Fruit fly (Drosophila melanogaster) whole organism, embryonic: ENCODE data around the gene nonA.

ENCODE experiments used
- BtbVII ChIP-seq: fragments of 200-800 bp; sonication (Bioruptor generic); optimal IDR thresholded peaks from 3 replicates; lab custom pipeline; 2017; ENCODE audit warnings: missing biosample characterization, mild to moderate bottlenecking, missing genetic modification characterization
- CG10267 ChIP-seq: fragments of 200-800 bp; sonication (Bioruptor generic); optimal IDR thresholded peaks from 2 replicates; lab custom pipeline; 2018; ENCODE audit warnings: missing biosample characterization, mild to moderate bottlenecking, missing genetic modification characterization, moderate library complexity
- CG10366 ChIP-seq: fragments of 200-800 bp; sonication (Bioruptor generic); IDR thresholded peaks from 2 replicates; pipeline ENCODE4 v1.3.6; 2022; ENCODE audit warnings: missing biosample characterization, missing genetic modification characterization
- CG11456 ChIP-seq: fragments of 200-800 bp; sonication (Bioruptor generic); IDR thresholded peaks from 3 replicates; pipeline ENCODE4 v1.3.6; 2022; ENCODE audit warnings: missing biosample characterization, missing genetic modification characterization
- CG11695 ChIP-seq: fragments of 200-800 bp; sonication (Bioruptor generic); IDR thresholded peaks from 3 replicates; pipeline ENCODE4 v1.3.6; 2022; ENCODE audit warnings: missing biosample characterization, missing genetic modification characterization
- CG12744 ChIP-seq: fragments of 200-800 bp; sonication (Bioruptor generic); optimal IDR thresholded peaks from 2 replicates; lab custom pipeline; 2016; ENCODE audit warnings: missing biosample characterization, missing genetic modification characterization
- CG13123 ChIP-seq: fragments of 200-800 bp; sonication (Bioruptor generic); optimal IDR thresholded peaks from 2 replicates; lab custom pipeline; 2016; ENCODE audit warnings: missing biosample characterization, missing genetic modification characterization
- CG13287 ChIP-seq: fragments of 200-800 bp; sonication (Bioruptor generic); IDR thresholded peaks from 2 replicates; pipeline ENCODE4 v1.3.6; 2022; ENCODE audit warnings: missing biosample characterization, missing genetic modification characterization; ENCODE audit not compliant: partially characterized antibody
- CG14965 ChIP-seq: fragments of 200-800 bp; sonication (Bioruptor generic); optimal IDR thresholded peaks from 2 replicates; lab custom pipeline; 2016; ENCODE audit warnings: missing biosample characterization, missing genetic modification characterization, borderline replicate concordance
- CG15011 ChIP-seq: fragments of 200-800 bp; sonication (Bioruptor generic); optimal IDR thresholded peaks from 3 replicates; lab custom pipeline; 2018; ENCODE audit warnings: missing biosample characterization, mild to moderate bottlenecking, missing genetic modification characterization
- CG15269 ChIP-seq: fragments of 200-800 bp; sonication (Bioruptor generic); optimal IDR thresholded peaks from 2 replicates; lab custom pipeline; 2018; ENCODE audit warnings: missing biosample characterization, mild to moderate bottlenecking, missing genetic modification characterization, moderate library complexity
- CG17829 ChIP-seq: fragments of 200-800 bp; optimal IDR thresholded peaks from 2 replicates; lab custom pipeline; 2019; ENCODE audit warnings: missing biosample characterization, mild to moderate bottlenecking, missing genetic modification characterization, moderate library complexity
- CG18011 ChIP-seq: fragments of 200-800 bp; sonication (Bioruptor generic); optimal IDR thresholded peaks from 2 replicates; lab custom pipeline; 2017; ENCODE audit warnings: missing biosample characterization, missing genetic modification characterization, mild to moderate bottlenecking, moderate library complexity, missing genotype
- CG2199 ChIP-seq: fragments of 200-800 bp; sonication (Bioruptor generic); IDR thresholded peaks from 3 replicates; pipeline ENCODE4 v1.3.6; 2022; ENCODE audit warnings: missing biosample characterization, missing genetic modification characterization
- CG3163 ChIP-seq: fragments of 200-800 bp; sonication (Bioruptor generic); optimal IDR thresholded peaks from 3 replicates; lab custom pipeline; 2016; ENCODE audit warnings: missing biosample characterization, missing genetic modification characterization
- CG4707 ChIP-seq: fragments of 200-800 bp; sonication (Bioruptor generic); optimal IDR thresholded peaks from 2 replicates; lab custom pipeline; 2018; ENCODE audit warnings: missing biosample characterization, mild to moderate bottlenecking, missing genetic modification characterization, moderate library complexity
- CG7928 ChIP-seq: fragments of 200-800 bp; sonication (Bioruptor generic); optimal IDR thresholded peaks from 2 replicates; lab custom pipeline; 2017; ENCODE audit warnings: missing biosample characterization, mild to moderate bottlenecking, missing genetic modification characterization
- CG7963 ChIP-seq: fragments of 200-800 bp; sonication (Bioruptor generic); IDR thresholded peaks from 3 replicates; pipeline ENCODE4 v1.3.6; 2022; ENCODE audit warnings: missing biosample characterization, missing genetic modification characterization; ENCODE audit not compliant: partially characterized antibody
- CG8765 ChIP-seq: fragments of 200-800 bp; sonication (Bioruptor generic); IDR thresholded peaks from 2 replicates; pipeline ENCODE4 v1.3.6; 2022; ENCODE audit warnings: missing biosample characterization, missing genetic modification characterization
- CG9876 ChIP-seq: fragments of 200-800 bp; sonication (Bioruptor generic); optimal IDR thresholded peaks from 2 replicates; lab custom pipeline; 2016; ENCODE audit warnings: missing biosample characterization, missing genetic modification characterization
- Hmr ChIP-seq: fragments of 200-800 bp; sonication (Bioruptor generic); optimal IDR thresholded peaks from 3 replicates; lab custom pipeline; 2017; ENCODE audit warnings: mild to moderate bottlenecking, missing biosample characterization, missing genetic modification reagents, missing genetic modification characterization
- Kr ChIP-seq: fragments of 200-800 bp; sonication (Bioruptor generic); optimal IDR thresholded peaks from 2 replicates; lab custom pipeline; 2017; ENCODE audit warnings: missing biosample characterization, mild to moderate bottlenecking, missing genetic modification characterization
- Oaz ChIP-seq: fragments of 200-800 bp; sonication (Bioruptor generic); IDR thresholded peaks from 2 replicates; pipeline ENCODE4 v1.3.6; 2022; ENCODE audit warnings: missing biosample characterization, missing genetic modification characterization
- Opbp ChIP-seq: fragments of 200-800 bp; sonication (Bioruptor generic); IDR thresholded peaks from 3 replicates; pipeline ENCODE4 v1.3.6; 2022; ENCODE audit warnings: missing biosample characterization, missing genetic modification characterization; ENCODE audit not compliant: partially characterized antibody
- Pdp1 ChIP-seq, 2 experiments: fragments of 200-800 bp; sonication (Bioruptor generic); optimal IDR thresholded peaks; 3 replicates each; lab custom pipeline; 2016; ENCODE audit warnings: missing biosample characterization in 2 of 2, missing genetic modification characterization in 2 of 2, mild to moderate bottlenecking in 1 of 2, moderate library complexity in 1 of 2
- Ravus ChIP-seq: fragments of 200-800 bp; sonication (Bioruptor generic); IDR thresholded peaks from 2 replicates; pipeline ENCODE4 v1.3.6; 2022; ENCODE audit warnings: missing biosample characterization, missing genetic modification characterization
- bcd ChIP-seq: fragments of 200-800 bp; sonication (Bioruptor generic); optimal IDR thresholded peaks from 2 replicates; lab custom pipeline; 2017; ENCODE audit warnings: missing biosample characterization, mild to moderate bottlenecking, missing genetic modification characterization
- cas ChIP-seq: fragments of 200-800 bp; sonication (Bioruptor generic); IDR thresholded peaks from 2 replicates; pipeline ENCODE4 v1.3.6; 2022; ENCODE audit warnings: missing biosample characterization, missing genetic modification characterization
- chinmo ChIP-seq: fragments of 200-800 bp; sonication (Bioruptor generic); IDR thresholded peaks from 4 replicates; pipeline ENCODE4 v1.3.6; 2022; ENCODE audit warnings: missing biosample characterization, missing genetic modification characterization; ENCODE audit not compliant: partially characterized antibody
- eyg ChIP-seq: fragments of 200-800 bp; sonication (Bioruptor generic); optimal IDR thresholded peaks from 3 replicates; lab custom pipeline; 2016; ENCODE audit warnings: missing biosample characterization, missing genetic modification characterization
- fru ChIP-seq: fragments of >200 bp; optimal IDR thresholded peaks from 2 replicates; lab custom pipeline; 2017
- jumu ChIP-seq: fragments of 200-800 bp; sonication (Bioruptor generic); optimal IDR thresholded peaks from 3 replicates; lab custom pipeline; 2016; ENCODE audit warnings: missing biosample characterization, missing genetic modification characterization
- lmd ChIP-seq: fragments of 200-800 bp; sonication (Bioruptor generic); IDR thresholded peaks from 2 replicates; pipeline ENCODE4 v1.3.6; 2022; ENCODE audit warnings: missing biosample characterization, missing genetic modification characterization
- mam ChIP-seq: fragments of 200-800 bp; sonication (Bioruptor generic); optimal IDR thresholded peaks from 3 replicates; lab custom pipeline; 2016; ENCODE audit warnings: missing biosample characterization, missing genetic modification characterization
- mirr ChIP-seq: fragments of 200-800 bp; sonication (Bioruptor generic); optimal IDR thresholded peaks from 3 replicates; lab custom pipeline; 2018; ENCODE audit warnings: missing biosample characterization, mild to moderate bottlenecking, missing genetic modification characterization
- odd ChIP-seq: fragments of 200-800 bp; sonication (Bioruptor generic); optimal IDR thresholded peaks from 2 replicates; lab custom pipeline; 2017; ENCODE audit warnings: missing biosample characterization, mild to moderate bottlenecking, missing genetic modification characterization
- pan ChIP-seq, 4 experiments: fragments of >200 bp in 3 of 4; fragments of 200-800 bp in 1 of 4; sonication (Bioruptor generic) in 1 of 4; optimal IDR thresholded peaks in 3 of 4; IDR thresholded peaks in 1 of 4; 2 replicates each; pipeline versions ENCODE4 v1.3.6 to Lab custom; 2017 to 2022; ENCODE audit warnings: missing biosample characterization in 2 of 4, missing genetic modification characterization in 2 of 4, mixed read lengths in 1 of 4
- pb ChIP-seq: fragments of 200-800 bp; sonication (Bioruptor generic); optimal IDR thresholded peaks from 3 replicates; lab custom pipeline; 2016; ENCODE audit warnings: missing biosample characterization, missing genetic modification characterization
- prd ChIP-seq, 3 experiments: fragments of >200 bp in 2 of 3; fragments of 200-800 bp in 1 of 3; sonication (Bioruptor generic) in 1 of 3; optimal IDR thresholded peaks in 2 of 3; IDR thresholded peaks in 1 of 3; 2 replicates in 2 of 3; 3 replicates in 1 of 3; pipeline versions ENCODE4 v1.3.6 to Lab custom; 2017 to 2022; ENCODE audit warnings: missing biosample characterization in 1 of 3, missing genetic modification characterization in 1 of 3
- sc ChIP-seq, 3 experiments: fragments of >200 bp in 2 of 3; fragments of 200-800 bp in 1 of 3; sonication (Bioruptor generic) in 1 of 3; optimal IDR thresholded peaks; 2 replicates in 2 of 3; 3 replicates in 1 of 3; lab custom pipeline; 2017; ENCODE audit warnings: mild to moderate bottlenecking in 1 of 3, missing biosample characterization in 1 of 3, missing genetic modification characterization in 1 of 3, missing genetic modification reagents in 1 of 3
- sim ChIP-seq: fragments of 200-800 bp; sonication (Bioruptor generic); IDR thresholded peaks from 2 replicates; pipeline ENCODE4 v1.3.6; 2022; ENCODE audit warnings: missing biosample characterization, missing genetic modification characterization
- slbo ChIP-seq: fragments of 200-800 bp; sonication (Bioruptor generic); IDR thresholded peaks from 2 replicates; pipeline ENCODE4 v1.3.6; 2022; ENCODE audit warnings: missing biosample characterization, missing genetic modification characterization
- sob ChIP-seq: fragments of 200-800 bp; sonication (Bioruptor generic); IDR thresholded peaks from 2 replicates; pipeline ENCODE4 v1.3.6; 2022; ENCODE audit warnings: missing biosample characterization, missing genetic modification characterization
- sr ChIP-seq: fragments of 200-800 bp; sonication (Bioruptor generic); IDR thresholded peaks from 3 replicates; pipeline ENCODE4 v1.3.6; 2022; ENCODE audit warnings: missing biosample characterization, missing genetic modification characterization
- stwl ChIP-seq: fragments of 200-800 bp; sonication (Bioruptor generic); optimal IDR thresholded peaks from 3 replicates; lab custom pipeline; 2018; ENCODE audit warnings: missing biosample characterization, mild to moderate bottlenecking, missing genetic modification characterization, moderate library complexity
- vvl ChIP-seq: fragments of 200-800 bp; sonication (Bioruptor generic); IDR thresholded peaks from 2 replicates; pipeline ENCODE4 v1.3.6; 2022; ENCODE audit warnings: missing biosample characterization, missing genetic modification characterization
- wor ChIP-seq: fragments of 200-800 bp; sonication (Bioruptor generic); IDR thresholded peaks from 2 replicates; pipeline ENCODE4 v1.3.6; 2022; ENCODE audit warnings: missing biosample characterization, missing genetic modification characterization
- zfh1 ChIP-seq: fragments of 200-800 bp; sonication (Bioruptor generic); IDR thresholded peaks from 3 replicates; pipeline ENCODE4 v1.3.6; 2022; ENCODE audit warnings: missing biosample characterization, missing genetic modification characterization

Gene nonA

dm6 chrX:16358670-16359320, 2.6 kb upstream of the nonA start, which contains the start of the genes U2af50 and PIG-Q (continued):
- TF ChIP-seq zfh1 (GFP tag; lab: Robert Waterston, UW) (peak; percentile 93), CG11695 (GFP tag; lab: Robert Waterston, UW) (peak; percentile 90), vvl (GFP tag; lab: Robert Waterston, UW) (peak; percentile 97), CG2199 (GFP tag; lab: Robert Waterston, UW) (peak; percentile 93), CG14965 (no peak), slbo (GFP tag; lab: Robert Waterston, UW) (no peak; the same call in 1 of the 2 replicates), Kr (GFP tag; lab: Kevin White, UChicago) (peak; percentile 57), Hmr (GFP tag; lab: Kevin White, UChicago) (no peak), odd (GFP tag; lab: Kevin White, UChicago) (peak; percentile 83), jumu (GFP tag; lab: Kevin White, UChicago) (peak; percentile 32), sc (optimal IDR thresholded peaks at IDR 0.05; lab: Kevin White, UChicago) (no peak), sc (GFP tag; optimal IDR thresholded peaks at IDR 0.05; lab: Kevin White, UChicago) (peak; percentile 88), mam (GFP tag; lab: Kevin White, UChicago) (peak; percentile 77), sr (no peak), CG7928 (peak; percentile 68), BtbVII (GFP tag; lab: Kevin White, UChicago) (peak; percentile 90), CG10267 (tag; lab: Kevin White, UChicago) (peak; percentile 87), CG7963 (no peak), CG9876 (GFP tag; lab: Kevin White, UChicago) (peak; percentile 48), mirr (GFP tag; lab: Kevin White, UChicago) (no peak), prd (optimal IDR thresholded peaks at IDR 0.05; lab: Kevin White, UChicago) (no peak), prd (GFP tag; IDR thresholded peaks at IDR 0.05; lab: Robert Waterston, UW) (peak; percentile 96), wor (GFP tag; lab: Robert Waterston, UW) (peak; percentile 83; the same call in 1 of the 2 replicates), pb (GFP tag; lab: Kevin White, UChicago) (no peak), CG15269 (tag; lab: Kevin White, UChicago) (peak; percentile 95), sob (peak; percentile 94), fru (lab: Kevin White, UChicago) (no peak), CG12744 (GFP tag; lab: Kevin White, UChicago) (no peak), Pdp1 (GFP tag; optimal IDR thresholded peaks at IDR 0.05; lab: Kevin White, UChicago) (peak; percentile 52 to 53), CG13123 (GFP tag; lab: Kevin White, UChicago) (peak; percentile 85), pan (optimal IDR thresholded peaks at IDR 0.05; lab: Kevin White, UChicago) (no peak), pan (GFP tag; optimal IDR thresholded peaks at IDR 0.05 in 1 of 2, IDR thresholded peaks at IDR 0.05 in 1 of 2) (peak in 1 of 2 experiments; percentile 92), CG17829 (tag; lab: Kevin White, UChicago) (peak; percentile 95), CG18011 (GFP tag; lab: Kevin White, UChicago) (peak; percentile 62), CG13287 (peak; percentile 53), Opbp (0 out of 3 replicates have a peak, but pooled peaks have one; percentile 34), CG4707 (peak; percentile 71), CG10366 (GFP tag; lab: Robert Waterston, UW) (no peak; the same call in 1 of the 2 replicates), CG15011 (no peak), cas (GFP tag; lab: Robert Waterston, UW) (peak; percentile 74; the same call in 1 of the 2 replicates), Ravus (GFP tag; lab: Robert Waterston, UW) (peak; percentile 70), Oaz (no peak; the same call in 1 of the 2 replicates), lmd (GFP tag; lab: Robert Waterston, UW) (no peak; the same call in 1 of the 2 replicates), CG8765 (GFP tag; lab: Robert Waterston, UW) (peak; percentile 81), sim (peak; percentile 73; the same call in 1 of the 2 replicates), stwl (tag; lab: Kevin White, UChicago) (peak; percentile 66), CG3163 (GFP tag; lab: Kevin White, UChicago) (peak; percentile 32), chinmo (GFP tag; lab: Robert Waterston, UW) (no peak), bcd (GFP tag; lab: Kevin White, UChicago) (peak; percentile 93), CG11456 (GFP tag; lab: Robert Waterston, UW) (no peak), eyg (GFP tag; lab: Kevin White, UChicago) (peak; percentile 16)
